Worm (Caenorhabditis elegans) whole organism, L4 larva: ENCODE measurements around the gene gtf-2E2.
A peak's percentile ranks its signal among the peaks of the same experiment; 100 is the strongest.

Source experiments
- R02D3.7 ChIP-seq: fragments of 150-350 bp; sonication (generic microtip); optimal IDR thresholded peaks from 3 replicates; lab custom pipeline; 2014; ENCODE audit warnings: missing biosample characterization, missing genetic modification characterization
- T26A8.4 ChIP-seq: fragments of 200-800 bp; sonication (Bioruptor generic); IDR thresholded peaks from 2 replicates; pipeline ENCODE4 v1.3.6; 2022; ENCODE audit warnings: missing genetic modification characterization, missing compliant biosample characterization
- Y105C5A.15 ChIP-seq: fragments of 200-800 bp; sonication (Bioruptor generic); IDR thresholded peaks from 2 replicates; pipeline ENCODE4 v1.3.6; 2022; ENCODE audit warnings: missing genetic modification characterization, missing compliant biosample characterization
- Y75B8A.6 ChIP-seq: fragments of 200-800 bp; sonication (Bioruptor generic); IDR thresholded peaks from 2 replicates; pipeline ENCODE4 v1.3.6; 2022; ENCODE audit warnings: missing genetic modification reagents, missing genetic modification characterization, missing compliant biosample characterization
- arid-1 ChIP-seq: fragments of 200-800 bp; sonication (Bioruptor generic); conservative IDR thresholded peaks from 2 replicates; pipeline ENCODE4 v1.3.6; 2022; ENCODE audit warnings: missing genetic modification reagents, missing genetic modification characterization, missing compliant biosample characterization
- attf-4 ChIP-seq: sonication (generic microtip); optimal IDR thresholded peaks from 3 replicates; lab custom pipeline; 2017; ENCODE audit warnings: missing biosample characterization, missing genetic modification characterization
- ceh-20 ChIP-seq: fragments of 200-800 bp; sonication (Bioruptor generic); IDR thresholded peaks from 2 replicates; pipeline ENCODE4 v1.3.6; 2022; ENCODE audit warnings: missing genetic modification reagents, missing genetic modification characterization, missing compliant biosample characterization
- ceh-28 ChIP-seq: fragments of 150-350 bp; optimal IDR thresholded peaks from 2 replicates; lab custom pipeline; 2014; ENCODE audit warnings: missing biosample characterization, missing genetic modification reagents, missing genetic modification characterization
- ceh-62 ChIP-seq: sonication (generic microtip); optimal IDR thresholded peaks from 2 replicates; lab custom pipeline; 2017; ENCODE audit warnings: missing biosample characterization, missing genetic modification characterization
- daf-16 ChIP-seq, 3 experiments: sonication (generic microtip); optimal IDR thresholded peaks; 2 replicates each; lab custom pipeline; 2016 to 2017; ENCODE audit warnings: missing genetic modification characterization in 3 of 3, missing genetic modification reagents in 3 of 3, mild to moderate bottlenecking in 2 of 3, missing compliant biosample characterization in 2 of 3, missing biosample characterization in 1 of 3, moderate library complexity in 1 of 3
- daf-19 ChIP-seq: fragments of 200-800 bp; sonication (Bioruptor generic); conservative IDR thresholded peaks from 2 replicates; pipeline ENCODE4 v1.3.6; 2022; ENCODE audit warnings: missing genetic modification characterization, missing compliant biosample characterization
- dmd-6 ChIP-seq: fragments of 200-800 bp; sonication (Bioruptor generic); IDR thresholded peaks from 2 replicates; pipeline ENCODE4 v1.3.6; 2022; ENCODE audit warnings: missing genetic modification reagents, missing genetic modification characterization, missing compliant biosample characterization
- dmd-9 ChIP-seq: fragments of 200-800 bp; sonication (Bioruptor generic); IDR thresholded peaks from 2 replicates; pipeline ENCODE4 v1.3.6; 2022; ENCODE audit warnings: missing genetic modification reagents, missing genetic modification characterization, missing compliant biosample characterization
- dpl-1 ChIP-seq: fragments of 150-350 bp; optimal IDR thresholded peaks from 2 replicates; lab custom pipeline; 2014; ENCODE audit warnings: missing biosample characterization, missing genetic modification reagents, missing genetic modification characterization
- dve-1 ChIP-seq: sonication (generic microtip); optimal IDR thresholded peaks from 2 replicates; lab custom pipeline; 2017; ENCODE audit warnings: antibody characterized with exemption, mild to moderate bottlenecking, missing genetic modification characterization, missing compliant biosample characterization; ENCODE audit not compliant: insufficient read depth
- fos-1 ChIP-seq: fragments of 150-350 bp; optimal IDR thresholded peaks from 2 replicates; lab custom pipeline; 2014; ENCODE audit warnings: missing biosample characterization, missing genetic modification characterization
- jun-1 ChIP-seq: fragments of 150-350 bp; optimal IDR thresholded peaks from 2 replicates; lab custom pipeline; 2014; ENCODE audit warnings: missing biosample characterization, missing genetic modification reagents, missing genetic modification characterization
- lin-1 ChIP-seq: fragments of 200-800 bp; sonication (Bioruptor generic); IDR thresholded peaks from 2 replicates; pipeline ENCODE4 v1.3.6; 2022; ENCODE audit warnings: missing genetic modification reagents, missing genetic modification characterization, missing compliant biosample characterization
- lin-13 ChIP-seq: fragments of 150-350 bp; optimal IDR thresholded peaks from 2 replicates; lab custom pipeline; 2014; ENCODE audit warnings: missing biosample characterization, missing genetic modification reagents, missing genetic modification characterization
- lin-38 ChIP-seq: fragments of 200-800 bp; sonication (Bioruptor generic); IDR thresholded peaks from 2 replicates; pipeline ENCODE4 v1.3.6; 2022; ENCODE audit warnings: missing genetic modification reagents, missing genetic modification characterization, missing compliant biosample characterization
- madf-9 ChIP-seq: fragments of 200-800 bp; sonication (Bioruptor generic); conservative IDR thresholded peaks from 2 replicates; pipeline ENCODE4 v1.3.6; 2022; ENCODE audit warnings: missing genetic modification reagents, missing genetic modification characterization, missing compliant biosample characterization
- mes-2 ChIP-seq: sonication (generic microtip); optimal IDR thresholded peaks from 2 replicates; lab custom pipeline; 2016; ENCODE audit warnings: missing genotype, mild to moderate bottlenecking, missing genetic modification characterization, missing compliant biosample characterization; ENCODE audit not compliant: poor library complexity, severe bottlenecking
- mxl-2 ChIP-seq: fragments of 200-800 bp; sonication (Bioruptor generic); conservative IDR thresholded peaks from 2 replicates; pipeline ENCODE4 v1.3.6; 2022; ENCODE audit warnings: missing genetic modification reagents, missing genetic modification characterization, missing compliant biosample characterization
- mxl-3 ChIP-seq: fragments of 200-800 bp; sonication (Bioruptor generic); optimal IDR thresholded peaks from 2 replicates; lab custom pipeline; 2018; ENCODE audit warnings: mild to moderate bottlenecking, missing genetic modification characterization, missing compliant biosample characterization
- nhr-111 ChIP-seq: fragments of 200-800 bp; sonication (Bioruptor generic); optimal IDR thresholded peaks from 2 replicates; lab custom pipeline; 2018; ENCODE audit warnings: mild to moderate bottlenecking, missing genetic modification characterization, missing compliant biosample characterization
- nhr-42 ChIP-seq: fragments of 200-800 bp; sonication (Bioruptor generic); IDR thresholded peaks from 2 replicates; pipeline ENCODE4 v1.3.6; 2022; ENCODE audit warnings: missing genetic modification characterization, missing compliant biosample characterization
- nhr-76 ChIP-seq: fragments of 150-350 bp; optimal IDR thresholded peaks from 2 replicates; lab custom pipeline; 2014; ENCODE audit warnings: missing biosample characterization, missing genetic modification characterization
- pha-4 ChIP-seq, 2 experiments: fragments of 150-350 bp in 1 of 2; fragments of 200-800 bp in 1 of 2; sonication (Bioruptor generic) in 1 of 2; IDR thresholded peaks in 1 of 2; optimal IDR thresholded peaks in 1 of 2; 2 replicates each; pipeline versions ENCODE4 v1.3.6 to Lab custom; 2014 to 2022; ENCODE audit warnings: missing genetic modification characterization in 2 of 2, missing genetic modification reagents in 2 of 2, missing biosample characterization in 1 of 2, missing compliant biosample characterization in 1 of 2
- php-3 ChIP-seq: fragments of 200-800 bp; sonication (Bioruptor generic); IDR thresholded peaks from 2 replicates; pipeline ENCODE4 v1.3.6; 2022; ENCODE audit warnings: missing genetic modification reagents, missing genetic modification characterization, missing compliant biosample characterization
- pqm-1 ChIP-seq: sonication (generic microtip); optimal IDR thresholded peaks from 2 replicates; lab custom pipeline; 2017; ENCODE audit warnings: missing biosample characterization, missing genetic modification characterization
- rbr-2 ChIP-seq: sonication (generic microtip); optimal IDR thresholded peaks from 2 replicates; lab custom pipeline; 2016; ENCODE audit warnings: missing genotype, missing genetic modification characterization, missing compliant biosample characterization
- snpc-4 ChIP-seq: fragments of 150-350 bp; optimal IDR thresholded peaks from 2 replicates; lab custom pipeline; 2014; ENCODE audit warnings: missing biosample characterization, missing genetic modification characterization
- spr-3 ChIP-seq: fragments of 200-800 bp; sonication (Bioruptor generic); optimal IDR thresholded peaks from 2 replicates; lab custom pipeline; 2018; ENCODE audit warnings: mild to moderate bottlenecking, missing genetic modification characterization, missing compliant biosample characterization
- unc-39 ChIP-seq: sonication (generic microtip); optimal IDR thresholded peaks from 2 replicates; lab custom pipeline; 2017; ENCODE audit warnings: missing biosample characterization, missing genetic modification characterization
- zip-2 ChIP-seq: fragments of 150-350 bp; optimal IDR thresholded peaks from 2 replicates; lab custom pipeline; 2014; ENCODE audit warnings: missing biosample characterization, missing genetic modification characterization
- ztf-7 ChIP-seq: fragments of 150-350 bp; optimal IDR thresholded peaks from 2 replicates; lab custom pipeline; 2014; ENCODE audit warnings: missing biosample characterization, missing genetic modification characterization

Gene gtf-2E2

ce11 chrII:11545299-11545951, 3.1 kb upstream of the gtf-2E2 start, which contains the start of gene dnj-13 (continued):
- TF ChIP-seq Y105C5A.15 (peak; percentile 65; the same call in 1 of the 2 replicates), zip-2 (tag; lab: Kevin White, UChicago) (peak; percentile 79), ztf-7 (tag; lab: Kevin White, UChicago) (peak; percentile 39), dmd-6 (GFP tag; lab: Robert Waterston, UW) (peak; percentile 95), fos-1 (tag; lab: Kevin White, UChicago) (no peak), R02D3.7 (tag; lab: Kevin White, UChicago) (no peak), dmd-9 (GFP tag; lab: Robert Waterston, UW) (peak; percentile 79), nhr-111 (peak; percentile 96), spr-3 (peak; percentile 94), pha-4 (GFP tag; IDR thresholded peaks at IDR 0.05; lab: Robert Waterston, UW) (peak; percentile 98), pha-4 (tag; optimal IDR thresholded peaks at IDR 0.05; lab: Kevin White, UChicago) (peak; percentile 89), dve-1 (tag; lab: Kevin White, UChicago) (peak; percentile 98), mxl-3 (GFP tag; lab: Kevin White, UChicago) (peak; percentile 88), daf-16 (GFP tag; optimal IDR thresholded peaks at IDR 0.05; lab: Kevin White, UChicago) (peak; percentile 54 to 97), daf-16 (tag; optimal IDR thresholded peaks at IDR 0.05; lab: Kevin White, UChicago) (peak; percentile 79), jun-1 (peak; percentile 87), lin-13 (GFP tag; lab: Kevin White, UChicago) (peak; percentile 91), php-3 (GFP tag; lab: Robert Waterston, UW) (peak; percentile 96), ceh-28 (no peak), nhr-76 (tag; lab: Kevin White, UChicago) (no peak), rbr-2 (peak; percentile 96), arid-1 (GFP tag; lab: Robert Waterston, UW) (peak; percentile 97), madf-9 (peak; percentile 94)

ce11 chrII:11544714-11545113, 2.4 kb upstream of the gtf-2E2 start, which contains the start of gene F54D5.9:
F54D5.9 (minus strand) TSS chrII:11544828.
- no peak for TF ChIP-seq ceh-20
- no peak for TF ChIP-seq zip-2 (tag; lab: Kevin White, UChicago)
- TF ChIP-seq lin-38: peak; percentile 14
- TF ChIP-seq lin-1 (GFP tag; lab: Robert Waterston, UW): no peak

DNA sequence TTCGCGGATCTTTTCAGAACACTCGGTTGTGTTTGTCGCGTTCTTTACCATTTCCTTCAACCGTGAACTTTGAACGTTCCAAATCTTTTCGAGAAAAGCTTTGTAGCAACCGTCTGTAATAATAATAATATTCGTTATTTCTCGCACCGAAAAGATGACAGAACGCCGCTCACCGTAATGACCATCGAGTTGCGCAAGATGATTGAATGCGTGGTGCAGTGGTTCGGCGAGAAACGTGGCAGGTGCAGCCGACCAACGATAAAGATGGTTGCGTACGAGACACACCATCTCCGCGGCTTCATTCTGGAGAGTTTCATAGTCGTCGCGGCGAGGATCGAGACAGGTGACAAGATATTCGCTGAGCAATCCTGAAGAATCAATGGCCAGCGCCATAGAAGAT, 663 bp upstream of the gtf-2E2 start:
- no peak for TF ChIP-seq ceh-62
- TF ChIP-seq Y75B8A.6 (GFP tag; lab: Robert Waterston, UW): no peak
- no peak for TF ChIP-seq attf-4 (tag; lab: Kevin White, UChicago)
- TF ChIP-seq mes-2 (tag; lab: Kevin White, UChicago): no peak
- no peak for TF ChIP-seq pqm-1 (tag; lab: Kevin White, UChicago)
- TF ChIP-seq snpc-4: no peak
- no peak for TF ChIP-seq mxl-2 (GFP tag; lab: Robert Waterston, UW)
- no peak for TF ChIP-seq jun-1
- no peak for TF ChIP-seq daf-19
- no peak for TF ChIP-seq T26A8.4 (GFP tag; lab: Robert Waterston, UW)
- TF ChIP-seq dpl-1 (GFP tag; lab: Kevin White, UChicago): no peak
- TF ChIP-seq fos-1 (tag; lab: Kevin White, UChicago): no peak
- no peak for TF ChIP-seq unc-39
- no peak for TF ChIP-seq nhr-42 (GFP tag; lab: Robert Waterston, UW)
- TF ChIP-seq, all 104 proteins: peak for 0
